Worm (Caenorhabditis elegans): ENCODE results near the gene grl-12.

grl-12 gene

DNA sequence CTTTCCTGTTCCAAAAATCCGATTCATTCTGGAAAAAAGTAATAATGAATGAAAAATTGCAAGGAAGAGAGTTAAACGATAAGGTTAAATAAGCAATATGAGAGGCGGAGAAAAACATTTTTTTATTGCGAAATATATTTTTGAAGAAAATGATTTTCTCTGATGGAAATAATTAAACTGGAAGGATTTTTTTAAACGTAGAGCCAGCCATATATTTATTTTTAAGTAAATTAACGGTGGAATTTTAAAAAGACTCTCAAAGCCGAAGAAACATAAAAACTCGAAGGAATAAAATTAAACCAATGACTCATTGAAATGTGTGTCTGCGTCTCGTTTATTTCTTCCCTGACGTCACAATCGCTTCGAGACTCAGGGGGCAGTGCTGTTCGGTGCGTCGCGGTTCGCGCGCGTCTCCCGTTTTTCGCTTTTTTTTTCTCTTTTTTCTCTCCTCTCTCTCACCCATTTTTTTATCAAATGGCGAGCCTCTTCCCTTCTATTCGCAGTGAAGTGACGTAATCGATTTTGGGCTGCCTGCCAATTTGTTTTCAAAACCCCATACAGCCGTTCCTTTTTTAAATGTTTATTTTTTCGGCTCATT, 30.6 kb downstream of the grl-12 start, which contains the start of gene vps-60:
vps-60 (minus strand) TSS at position 30 of the 598 bp plus-strand sequence.
- TF ChIP-seq daf-16 (GFP tag; optimal IDR thresholded peaks at IDR 0.05) (peak; percentile 26 to 53), daf-16 (tag; optimal IDR thresholded peaks at IDR 0.05) (peak; percentile 91), nhr-237 (tag; optimal IDR thresholded peaks at IDR 0.05) (no peak), ama-1 (optimal IDR thresholded peaks at IDR 0.05) (peak; percentile 50), nhr-6 (tag; optimal IDR thresholded peaks at IDR 0.05) (peak; percentile 97), pqm-1 (tag; optimal IDR thresholded peaks at IDR 0.05) (peak; percentile 23), ces-1 (GFP tag; optimal IDR thresholded peaks at IDR 0.05) (peak; percentile 35), cey-2 (tag; optimal IDR thresholded peaks at IDR 0.05; ENCODE audit: borderline replicate concordance, insufficient read depth) (peak; percentile 21), egl-43 (GFP tag; IDR thresholded peaks at IDR 0.05) (peak; percentile 74; the same call in 1 of the 2 replicates), nhr-76 (tag; optimal IDR thresholded peaks at IDR 0.05) (peak; percentile 8), hlh-30 (tag; optimal IDR thresholded peaks at IDR 0.05; ENCODE audit: insufficient read depth) (peak; percentile 93), unc-130 (GFP tag; optimal IDR thresholded peaks at IDR 0.05) (peak; percentile 79), php-3 (GFP tag; IDR thresholded peaks at IDR 0.05) (0 out of 2 replicates have a peak, but pooled peaks have one; percentile 58), jun-1 (tag; optimal IDR thresholded peaks at IDR 0.05) (peak; percentile 90), duxl-1 (tag; optimal IDR thresholded peaks at IDR 0.05; ENCODE audit: poor library complexity) (no peak), ceh-82 (tag; optimal IDR thresholded peaks at IDR 0.05) (no peak), ztf-11 (tag; optimal IDR thresholded peaks at IDR 0.05) (no peak), Y48G9A.11 (GFP tag; IDR thresholded peaks at IDR 0.05) (peak; percentile 54; the same call in 1 of the 2 replicates), lin-15B (tag; optimal IDR thresholded peaks at IDR 0.05) (no peak), skn-1 (tag; optimal IDR thresholded peaks at IDR 0.05) (no peak), tra-1 (GFP tag; IDR thresholded peaks at IDR 0.05) (peak; percentile 95), spr-1 (tag; optimal IDR thresholded peaks at IDR 0.05) (peak; percentile 69), ZK546.5 (tag; optimal IDR thresholded peaks at IDR 0.05) (no peak), attf-4 (tag; optimal IDR thresholded peaks at IDR 0.05) (no peak), Y75B8A.6 (GFP tag; IDR thresholded peaks at IDR 0.05) (no peak), mdl-1 (tag; optimal IDR thresholded peaks at IDR 0.05) (peak; percentile 17 to 84), zip-11 (GFP tag; IDR thresholded peaks at IDR 0.05) (no peak), egl-27 (tag; optimal IDR thresholded peaks at IDR 0.05) (no peak), dve-1 (tag; optimal IDR thresholded peaks at IDR 0.05; ENCODE audit: insufficient read depth) (peak; percentile 98), lin-1 (GFP tag; IDR thresholded peaks at IDR 0.05) (peak; percentile 64), F44E2.7 (GFP tag; IDR thresholded peaks at IDR 0.05) (no peak), rbr-2 (tag; optimal IDR thresholded peaks at IDR 0.05) (peak; percentile 93), ceh-32 (tag; optimal IDR thresholded peaks at IDR 0.05; ENCODE audit: poor library complexity) (no peak), ctbp-1 (GFP tag; IDR thresholded peaks at IDR 0.05) (peak; percentile 86), spr-3 (GFP tag; optimal IDR thresholded peaks at IDR 0.05) (no peak), aly-2 (tag; optimal IDR thresholded peaks at IDR 0.05) (no peak), nhr-77 (tag; optimal IDR thresholded peaks at IDR 0.05) (peak; percentile 95), dmd-6 (GFP tag; IDR thresholded peaks at IDR 0.05) (peak; percentile 98), hlh-11 (tag; optimal IDR thresholded peaks at IDR 0.05) (peak; percentile 97), nhr-48 (tag; optimal IDR thresholded peaks at IDR 0.05) (peak; percentile 90), fkh-10 (GFP tag; optimal IDR thresholded peaks at IDR 0.05) (peak; percentile 74), mes-2 (tag; optimal IDR thresholded peaks at IDR 0.05; ENCODE audit: poor library complexity, severe bottlenecking) (peak; percentile 91), zag-1 (tag; optimal IDR thresholded peaks at IDR 0.05) (no peak), mdt-29 (GFP tag; IDR thresholded peaks at IDR 0.05) (no peak), hif-1 (tag; optimal IDR thresholded peaks at IDR 0.05) (peak; percentile 37 to 88), ceh-44 (GFP tag; IDR thresholded peaks at IDR 0.05) (no peak), nhr-28 (tag; optimal IDR thresholded peaks at IDR 0.05) (peak; percentile 82), lin-29 (GFP tag; IDR thresholded peaks at IDR 0.05) (peak; percentile 76; the same call in 1 of the 2 replicates), tag-97 (GFP tag; IDR thresholded peaks at IDR 0.05) (no peak), F37D6.2 (tag; optimal IDR thresholded peaks at IDR 0.05) (peak; percentile 69), dpl-1 (GFP tag; optimal IDR thresholded peaks at IDR 0.05) (peak; percentile 82)
